Worm (Caenorhabditis elegans): ENCODE results near the gene parg-1.

DNA sequence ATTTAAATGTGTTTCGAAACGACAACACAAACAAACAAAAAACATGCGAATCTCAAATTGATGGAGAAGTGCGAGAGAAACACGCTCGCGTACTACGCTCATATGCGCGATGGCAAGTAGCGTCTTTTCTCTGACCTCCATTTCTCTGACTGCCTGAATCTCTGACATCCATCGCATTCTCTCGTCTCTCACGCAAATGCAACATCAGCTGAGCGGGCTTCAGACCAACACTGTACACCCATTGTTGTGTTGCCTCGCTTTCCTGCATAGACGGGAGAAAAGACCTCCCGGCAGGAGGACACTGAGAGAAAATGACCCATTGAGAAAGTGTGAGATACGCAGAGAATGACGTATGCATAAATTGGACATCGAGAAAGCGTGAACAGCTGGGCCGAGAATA, 36.1 kb downstream of the parg-1 start:
- TF ChIP-seq pqm-1 (tag; optimal IDR thresholded peaks at IDR 0.05) = no peak
- TF ChIP-seq nhr-11 (tag; optimal IDR thresholded peaks at IDR 0.05) = no peak
- TF ChIP-seq fkh-10 (GFP tag; optimal IDR thresholded peaks at IDR 0.05) = no peak
- TF ChIP-seq unc-55 (GFP tag; optimal IDR thresholded peaks at IDR 0.05) = peak; percentile 92
- TF ChIP-seq ceh-48 (tag; optimal IDR thresholded peaks at IDR 0.05) = no peak
- TF ChIP-seq K02D7.2 (tag; optimal IDR thresholded peaks at IDR 0.05) = no peak
- TF ChIP-seq pros-1 (tag; optimal IDR thresholded peaks at IDR 0.05) = peak; percentile 81
- no peak for TF ChIP-seq pha-4 (tag; optimal IDR thresholded peaks at IDR 0.05)
- peak; percentile 90 for TF ChIP-seq tbx-2 (tag; optimal IDR thresholded peaks at IDR 0.05)
- TF ChIP-seq ceh-45 (GFP tag; IDR thresholded peaks at IDR 0.05) = no peak
- no peak for TF ChIP-seq eyg-1 (tag; optimal IDR thresholded peaks at IDR 0.05)
